Fruit fly (Drosophila melanogaster) whole organism, adult: Measurements from ENCODE around the gene CG4822.

Experiments
- CG11617 ChIP-seq: fragments of 200-800 bp; sonication (Bioruptor generic); optimal IDR thresholded peaks from 2 replicates; lab custom pipeline; 2017; ENCODE audit warnings: mild to moderate bottlenecking, missing biosample characterization, missing genetic modification reagents, missing genetic modification characterization
- CG12768 ChIP-seq: fragments of 200-800 bp; sonication (Bioruptor generic); optimal IDR thresholded peaks from 2 replicates; lab custom pipeline; 2017; ENCODE audit warnings: missing biosample characterization, missing genetic modification characterization, mild to moderate bottlenecking, moderate library complexity, missing genetic modification reagents
- bab1 ChIP-seq: fragments of 200-800 bp; sonication (Bioruptor generic); optimal IDR thresholded peaks from 3 replicates; lab custom pipeline; 2019; ENCODE audit warnings: missing biosample characterization, mild to moderate bottlenecking, missing genetic modification characterization, moderate library complexity
- cic ChIP-seq: fragments of 200-800 bp; sonication (Bioruptor generic); optimal IDR thresholded peaks from 2 replicates; lab custom pipeline; 2017; ENCODE audit warnings: missing biosample characterization, mild to moderate bottlenecking, missing genetic modification characterization, moderate library complexity
- ovo ChIP-seq: fragments of 200-800 bp; sonication (Bioruptor generic); optimal IDR thresholded peaks from 2 replicates; lab custom pipeline; 2016; ENCODE audit warnings: missing biosample characterization, missing genetic modification characterization
- tj ChIP-seq: fragments of 200-800 bp; sonication (Bioruptor generic); optimal IDR thresholded peaks from 3 replicates; lab custom pipeline; 2017; ENCODE audit warnings: missing biosample characterization, mild to moderate bottlenecking, missing genetic modification characterization, moderate library complexity

dm6 chr2L:136131-136426 lies 14.5 kb upstream of the CG4822 start:
- TF ChIP-seq CG11617 (no peak), tj (no peak), bab1 (no peak), CG12768 (GFP tag; lab: Kevin White, UChicago) (no peak), cic (GFP tag; lab: Kevin White, UChicago) (no peak), ovo (no peak)
